Worm (Caenorhabditis elegans): ENCODE measurements around the gene F25H9.6.

DNA sequence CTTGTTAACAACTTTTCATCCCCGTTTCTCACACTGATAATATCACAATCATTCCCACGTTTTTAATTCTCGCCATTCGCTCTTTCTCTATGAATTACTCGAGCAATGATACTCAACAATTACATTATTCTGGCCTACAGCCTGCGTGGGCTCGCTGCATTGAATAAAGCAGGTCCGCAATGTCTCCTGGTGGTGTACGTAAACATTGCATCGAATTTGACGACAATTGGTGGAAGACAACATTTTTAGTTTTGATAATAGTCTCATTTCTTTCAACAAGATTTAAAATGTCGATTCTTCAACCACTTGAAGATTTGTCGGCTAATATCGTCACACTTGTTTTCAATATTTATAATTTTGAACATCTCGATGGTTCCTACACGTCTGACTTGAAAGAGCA, 8.8 kb downstream of the F25H9.6 start, which contains the start of gene bath-39:
- TF ChIP-seq pag-3 (tag; optimal IDR thresholded peaks at IDR 0.05; ENCODE audit: borderline replicate concordance, insufficient read depth) = no peak
- no peak for TF ChIP-seq ztf-11 (tag; optimal IDR thresholded peaks at IDR 0.05)
- no peak for TF ChIP-seq ces-1 (GFP tag; optimal IDR thresholded peaks at IDR 0.05)
- TF ChIP-seq snpc-4 (tag; optimal IDR thresholded peaks at IDR 0.05) = no peak
- no peak for TF ChIP-seq elt-2 (tag; optimal IDR thresholded peaks at IDR 0.05)
- TF ChIP-seq egl-13 (tag; optimal IDR thresholded peaks at IDR 0.05) = no peak
- TF ChIP-seq mdl-1 (tag; optimal IDR thresholded peaks at IDR 0.05) = no peak
- TF ChIP-seq sox-4 (tag; optimal IDR thresholded peaks at IDR 0.05) = no peak
- TF ChIP-seq unc-62 (GFP tag; optimal IDR thresholded peaks at IDR 0.05) = no peak
- TF ChIP-seq alr-1 (tag; optimal IDR thresholded peaks at IDR 0.05; ENCODE audit: borderline replicate concordance) = no peak
- no peak for TF ChIP-seq unc-130 (tag; optimal IDR thresholded peaks at IDR 0.05)
- no peak for TF ChIP-seq nhr-77 (tag; optimal IDR thresholded peaks at IDR 0.05)
